Worm (Caenorhabditis elegans): ENCODE data around the gene dct-5.
A peak's percentile ranks its signal among the peaks of the same experiment; 100 is the strongest.

The dct-5 gene

DNA sequence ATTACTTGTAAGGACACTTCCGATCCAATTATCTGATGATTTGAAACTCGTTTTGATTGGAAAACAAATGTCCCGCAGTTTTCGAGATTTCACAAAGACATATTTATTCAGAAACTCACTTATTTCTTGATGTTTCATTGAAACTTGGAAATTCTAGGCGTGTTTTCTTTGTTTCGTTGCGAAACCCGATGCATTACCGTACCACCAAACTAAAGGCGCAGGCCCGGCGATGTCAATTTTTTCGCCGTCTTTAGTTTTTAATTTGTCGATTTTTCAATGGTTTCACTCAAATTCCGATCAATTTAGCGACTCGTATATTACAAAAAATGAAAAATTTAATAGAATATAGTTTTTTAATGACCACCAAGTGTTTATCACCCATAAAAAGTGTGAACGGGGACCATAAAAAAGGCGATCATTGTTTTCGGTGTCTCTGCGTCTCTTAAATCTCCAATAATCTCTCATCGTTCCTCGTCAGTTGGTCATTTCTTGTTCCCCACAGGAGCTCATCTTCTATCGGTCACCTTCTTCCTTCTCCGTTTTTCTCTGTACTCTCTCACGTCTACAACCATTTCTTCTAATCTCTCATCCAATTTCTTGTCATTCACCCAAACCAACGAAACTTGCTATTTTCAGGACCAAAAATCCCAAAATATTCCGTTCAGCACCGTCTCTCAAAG, 29.1 kb upstream of the dct-5 start, which contains the start of gene clr-1:
Gene clr-1 (plus strand): TSS at position 630 of the 680 bp plus-strand sequence.
- TF ChIP-seq hlh-1 (tag; optimal IDR thresholded peaks at IDR 0.05) (peak; percentile 74), unc-120 (tag; optimal IDR thresholded peaks at IDR 0.05; ENCODE audit: poor library complexity, severe bottlenecking) (peak; percentile 27), mls-2 (tag; optimal IDR thresholded peaks at IDR 0.05) (no peak)

DNA sequence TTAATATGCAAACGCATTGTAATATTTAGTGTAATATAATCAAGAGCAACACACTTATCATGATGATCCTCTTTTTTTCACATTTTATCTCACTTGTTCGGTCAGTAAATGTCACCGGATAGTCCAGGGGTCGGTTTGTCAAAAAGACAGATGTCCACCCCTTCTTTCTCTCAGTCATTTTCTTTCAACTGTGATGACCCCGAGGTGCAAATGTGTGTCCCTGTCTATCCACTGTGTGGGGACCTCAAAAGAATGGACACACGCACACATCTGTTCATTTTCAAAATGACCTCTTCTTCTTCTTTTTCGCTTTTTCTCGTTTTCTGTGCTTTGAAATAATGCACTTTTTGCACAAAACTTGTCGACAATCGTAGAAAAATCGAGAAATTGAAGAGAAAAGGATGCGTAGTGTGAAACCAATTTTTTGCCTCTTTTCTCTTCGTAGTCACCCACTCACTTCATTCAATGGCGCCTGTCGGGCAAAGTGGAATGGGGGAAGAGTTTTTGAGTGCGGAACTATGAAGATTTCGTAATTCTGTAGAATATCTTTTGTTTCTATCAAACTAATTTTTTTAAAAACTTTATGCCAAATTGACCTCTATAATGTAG, 27.1 kb upstream of the dct-5 start:
- TF ChIP-seq unc-120 (tag; optimal IDR thresholded peaks at IDR 0.05; ENCODE audit: poor library complexity, severe bottlenecking) (no peak), nhr-12 (tag; optimal IDR thresholded peaks at IDR 0.05) (no peak), snpc-4 (tag; optimal IDR thresholded peaks at IDR 0.05) (no peak), M03D4.4 (tag; optimal IDR thresholded peaks at IDR 0.05) (no peak), blmp-1 (tag; optimal IDR thresholded peaks at IDR 0.05) (no peak), ham-2 (GFP tag; optimal IDR thresholded peaks at IDR 0.05) (no peak), cnd-1 (tag; optimal IDR thresholded peaks at IDR 0.05) (peak; percentile 41), mls-2 (tag; optimal IDR thresholded peaks at IDR 0.05) (no peak), unc-39 (tag; optimal IDR thresholded peaks at IDR 0.05) (no peak), mab-5 (tag; optimal IDR thresholded peaks at IDR 0.05) (no peak), sptf-1 (tag; optimal IDR thresholded peaks at IDR 0.05) (no peak), lin-32 (GFP tag; optimal IDR thresholded peaks at IDR 0.05) (peak; percentile 24), elt-3 (tag; optimal IDR thresholded peaks at IDR 0.05) (no peak), nhr-76 (tag; optimal IDR thresholded peaks at IDR 0.05) (no peak), nhr-2 (tag; optimal IDR thresholded peaks at IDR 0.05) (peak; percentile 98), hlh-1 (tag; optimal IDR thresholded peaks at IDR 0.05) (peak; percentile 47), nhr-237 (tag; optimal IDR thresholded peaks at IDR 0.05) (no peak), nhr-28 (tag; optimal IDR thresholded peaks at IDR 0.05) (no peak), ceh-83 (GFP tag; optimal IDR thresholded peaks at IDR 0.05) (no peak)

- TF ChIP-seq mep-1 (tag; optimal IDR thresholded peaks at IDR 0.05) = peak; percentile 37
- TF ChIP-seq lin-13 (tag; optimal IDR thresholded peaks at IDR 0.05) = no peak
- TF ChIP-seq drap-1 (GFP tag; optimal IDR thresholded peaks at IDR 0.05) = no peak
- TF ChIP-seq mls-2 (tag; optimal IDR thresholded peaks at IDR 0.05) = peak; percentile 46
- TF ChIP-seq M03D4.4 (tag; optimal IDR thresholded peaks at IDR 0.05) = no peak
- no peak for TF ChIP-seq bed-3 (GFP tag; optimal IDR thresholded peaks at IDR 0.05)
- no peak for TF ChIP-seq lsy-2 (tag; optimal IDR thresholded peaks at IDR 0.05)
- TF ChIP-seq ceh-39 (tag; optimal IDR thresholded peaks at IDR 0.05) = no peak
- TF ChIP-seq unc-120 (tag; optimal IDR thresholded peaks at IDR 0.05; ENCODE audit: poor library complexity, severe bottlenecking) = no peak
- peak; percentile 14 for TF ChIP-seq unc-62 (GFP tag; optimal IDR thresholded peaks at IDR 0.05)
- peak; percentile 74 for TF ChIP-seq ces-1 (GFP tag; optimal IDR thresholded peaks at IDR 0.05)
- no peak for TF ChIP-seq elt-3 (tag; optimal IDR thresholded peaks at IDR 0.05)
- TF ChIP-seq nhr-2 (tag; optimal IDR thresholded peaks at IDR 0.05) = no peak
- TF ChIP-seq mab-5 (tag; optimal IDR thresholded peaks at IDR 0.05) = no peak
These were observed 24.2 kb upstream of the dct-5 start for ce11 chrII:5460911-5461310.

DNA sequence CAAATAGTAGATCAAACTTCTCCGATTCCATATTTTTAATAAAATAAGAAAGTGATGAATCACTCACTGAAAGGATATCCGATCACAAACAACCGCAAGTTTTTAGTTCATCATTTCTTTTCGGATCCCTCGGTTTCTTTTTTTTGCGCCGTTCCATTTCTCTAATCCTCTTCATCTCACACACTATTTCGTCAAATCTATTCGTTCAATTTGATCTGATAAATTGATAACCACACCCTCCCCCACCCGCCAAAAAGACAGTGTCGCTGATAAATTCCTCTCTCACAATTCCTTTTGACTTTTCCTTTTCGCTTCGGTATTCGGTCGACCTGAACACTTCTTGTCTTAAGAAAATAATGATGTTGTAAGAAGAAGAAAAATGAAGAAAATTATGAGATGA, 22.8 kb upstream of the dct-5 start:
- TF ChIP-seq ceh-83 (GFP tag; optimal IDR thresholded peaks at IDR 0.05) = no peak
- TF ChIP-seq ceh-39 (tag; optimal IDR thresholded peaks at IDR 0.05) = no peak
- no peak for TF ChIP-seq hlh-1 (tag; optimal IDR thresholded peaks at IDR 0.05)
- TF ChIP-seq cnd-1 (tag; optimal IDR thresholded peaks at IDR 0.05) = no peak
- TF ChIP-seq mls-2 (tag; optimal IDR thresholded peaks at IDR 0.05) = no peak
- TF ChIP-seq sem-2 (GFP tag; optimal IDR thresholded peaks at IDR 0.05) = no peak

- TF ChIP-seq blmp-1 (tag; optimal IDR thresholded peaks at IDR 0.05) (peak; percentile 61), sptf-1 (tag; optimal IDR thresholded peaks at IDR 0.05) (no peak)
These were observed 22.1 kb upstream of the dct-5 start for ce11 chrII:5458683-5459410.
